Worm (Caenorhabditis elegans) whole organism, early embryonic: ENCODE measurements around the gene H01G02.3.

ENCODE experiments used
- ama-1 ChIP-seq: fragments of 150-350 bp; optimal IDR thresholded peaks from 2 replicates; lab custom pipeline; 2014
- ets-7 ChIP-seq: sonication (generic microtip); optimal IDR thresholded peaks from 2 replicates; lab custom pipeline; 2016; ENCODE audit warnings: missing genotype, missing genetic modification characterization, missing compliant biosample characterization
- hmbx-1 ChIP-seq: sonication (generic microtip); optimal IDR thresholded peaks from 2 replicates; lab custom pipeline; 2016; ENCODE audit warnings: mild to moderate bottlenecking, missing genetic modification characterization, missing compliant biosample characterization
- hnd-1 ChIP-seq: sonication (generic microtip); optimal IDR thresholded peaks from 2 replicates; lab custom pipeline; 2016; ENCODE audit warnings: missing genetic modification characterization, missing compliant biosample characterization
- tbx-11 ChIP-seq: fragments of 200-800 bp; sonication (Bioruptor generic); IDR thresholded peaks from 2 replicates; pipeline ENCODE4 v1.3.6; 2022; ENCODE audit warnings: missing genetic modification characterization, missing compliant biosample characterization

DNA sequence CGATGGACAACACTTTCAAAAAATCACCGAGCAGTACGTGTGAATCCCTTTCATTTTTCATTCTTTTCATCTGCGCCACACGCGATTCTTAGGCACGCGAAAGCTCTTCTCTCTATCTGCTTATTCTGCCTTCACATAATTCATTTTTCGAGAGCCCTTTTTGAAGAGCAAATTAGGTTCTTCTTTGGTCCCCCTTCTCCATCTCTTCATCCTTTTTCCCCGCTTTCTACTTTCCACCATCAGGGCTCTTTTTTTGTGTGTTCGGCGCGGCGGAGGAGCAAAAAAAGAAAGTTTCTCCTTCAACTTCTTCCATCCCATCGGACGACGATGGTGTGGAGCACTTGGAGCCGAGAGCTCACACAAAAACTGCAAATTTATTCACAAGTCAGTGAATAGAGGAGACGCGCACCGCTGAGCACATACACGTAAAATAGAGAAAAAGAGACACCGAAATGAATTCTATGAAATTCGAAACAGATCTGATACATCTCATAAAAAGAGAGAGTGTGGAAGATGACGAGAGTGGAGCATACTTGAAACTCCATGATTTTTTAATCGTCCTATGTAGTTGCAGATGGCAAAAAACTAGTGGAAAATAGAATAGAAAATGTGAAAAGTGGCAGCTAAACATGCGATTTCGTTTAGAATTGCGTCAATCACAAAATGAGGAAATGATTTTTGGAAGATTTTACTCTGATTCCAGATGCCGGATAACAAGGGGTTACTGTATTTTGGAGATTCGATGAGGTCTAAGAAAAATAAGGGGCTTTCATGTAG is 7.1 kb downstream of the H01G02.3 start:
- no peak for TF ChIP-seq hnd-1 (tag; lab: Kevin White, UChicago)
- no peak for TF ChIP-seq ama-1 (lab: Kevin White, UChicago)
- TF ChIP-seq ets-7 = no peak
- TF ChIP-seq hmbx-1 (tag; lab: Kevin White, UChicago) = no peak
- TF ChIP-seq tbx-11 = no peak
